Worm (Caenorhabditis elegans): ENCODE data around the gene kcmf-1.

DNA sequence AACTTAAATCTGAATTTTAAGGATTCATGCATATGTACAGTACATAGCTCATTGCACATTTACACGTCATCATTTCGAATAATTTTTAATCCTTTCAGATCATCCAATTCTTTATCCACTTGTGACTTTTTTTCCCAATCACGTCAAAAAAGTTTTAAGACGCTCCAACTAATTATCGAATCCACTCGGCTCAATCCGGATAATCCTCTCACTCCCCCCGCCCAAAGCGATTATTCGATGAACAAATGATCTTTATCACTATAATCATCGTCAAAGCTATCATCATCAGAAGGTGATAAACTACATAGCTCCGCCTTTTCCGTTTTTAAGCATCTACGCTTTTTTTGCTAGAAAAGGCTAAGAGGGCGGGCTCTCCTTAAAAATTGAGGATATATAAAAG lies 8.4 kb downstream of the kcmf-1 start:
- TF ChIP-seq him-1 (tag; optimal IDR thresholded peaks at IDR 0.05) (no peak), dao-5 (tag; optimal IDR thresholded peaks at IDR 0.05) (no peak), W03F9.2 (tag; optimal IDR thresholded peaks at IDR 0.05) (no peak)

Data from whole organism, L4/young adult.